Worm (Caenorhabditis elegans) whole organism, L2 larva: Measurements from ENCODE around the gene K02E7.10.
A peak's percentile ranks its signal among the peaks of the same experiment; 100 is the strongest.

ENCODE experiments used
- C34F6.9 ChIP-seq: fragments of 150-350 bp; optimal IDR thresholded peaks from 2 replicates; lab custom pipeline; 2014; ENCODE audit warnings: missing biosample characterization, missing genetic modification characterization
- F13H6.1 ChIP-seq: sonication (generic microtip); optimal IDR thresholded peaks from 2 replicates; lab custom pipeline; 2016; ENCODE audit warnings: missing genetic modification characterization, missing compliant biosample characterization
- R02D3.7 ChIP-seq: fragments of 150-350 bp; optimal IDR thresholded peaks from 2 replicates; lab custom pipeline; 2014; ENCODE audit warnings: missing biosample characterization, missing genetic modification characterization
- ZK546.5 ChIP-seq: sonication (generic microtip); optimal IDR thresholded peaks from 2 replicates; lab custom pipeline; 2017; ENCODE audit warnings: missing biosample characterization, missing genetic modification characterization
- alr-1 ChIP-seq: fragments of 150-350 bp; optimal IDR thresholded peaks from 2 replicates; lab custom pipeline; 2014; ENCODE audit warnings: missing biosample characterization, missing genetic modification characterization
- ama-1 ChIP-seq: fragments of 150-350 bp; optimal IDR thresholded peaks from 2 replicates; lab custom pipeline; 2018; ENCODE audit warnings: inconsistent platforms
- ceh-16 ChIP-seq: fragments of 150-350 bp; optimal IDR thresholded peaks from 2 replicates; lab custom pipeline; 2014; ENCODE audit warnings: missing biosample characterization, missing genetic modification characterization
- crh-2 ChIP-seq: sonication (generic microtip); optimal IDR thresholded peaks from 2 replicates; lab custom pipeline; 2017; ENCODE audit warnings: missing biosample characterization, missing genetic modification characterization
- egl-27 ChIP-seq: sonication (generic microtip); optimal IDR thresholded peaks from 3 replicates; lab custom pipeline; 2017; ENCODE audit warnings: missing biosample characterization, missing genetic modification reagents, missing genetic modification characterization
- elt-1 ChIP-seq: fragments of 150-350 bp; optimal IDR thresholded peaks from 2 replicates; lab custom pipeline; 2014; ENCODE audit warnings: missing biosample characterization, missing genetic modification characterization
- elt-3 ChIP-seq: sonication (generic microtip); optimal IDR thresholded peaks from 2 replicates; lab custom pipeline; 2017; ENCODE audit warnings: missing biosample characterization, missing genetic modification characterization
- fos-1 ChIP-seq: fragments of 150-350 bp; optimal IDR thresholded peaks from 2 replicates; lab custom pipeline; 2014; ENCODE audit warnings: missing biosample characterization, missing genetic modification characterization
- gmeb-1 ChIP-seq: fragments of 150-350 bp; optimal IDR thresholded peaks from 2 replicates; lab custom pipeline; 2014; ENCODE audit warnings: missing biosample characterization, missing genetic modification characterization
- lin-11 ChIP-seq: fragments of 150-350 bp; sonication (generic microtip); optimal IDR thresholded peaks from 2 replicates; lab custom pipeline; 2014; ENCODE audit warnings: missing biosample characterization, missing genetic modification characterization, inconsistent platforms, mixed read lengths
- lin-13 ChIP-seq: fragments of 150-350 bp; optimal IDR thresholded peaks from 2 replicates; lab custom pipeline; 2014; ENCODE audit warnings: missing biosample characterization, missing genetic modification reagents, missing genetic modification characterization
- lin-39 ChIP-seq: fragments of 150-350 bp; optimal IDR thresholded peaks from 2 replicates; lab custom pipeline; 2014; ENCODE audit warnings: missing biosample characterization, missing genetic modification reagents, missing genetic modification characterization
- lsy-2 ChIP-seq, 2 experiments: fragments of 150-350 bp in 1 of 2; sonication (generic microtip) in 1 of 2; optimal IDR thresholded peaks; 2 replicates each; lab custom pipeline; 2014 to 2017; ENCODE audit warnings: missing biosample characterization in 2 of 2, missing genetic modification characterization in 2 of 2
- mab-5 ChIP-seq: fragments of 150-350 bp; optimal IDR thresholded peaks from 2 replicates; lab custom pipeline; 2014; ENCODE audit warnings: missing biosample characterization, missing genetic modification characterization
- mbf-1 ChIP-seq: sonication (generic microtip); optimal IDR thresholded peaks from 2 replicates; lab custom pipeline; 2017; ENCODE audit warnings: missing biosample characterization, missing genetic modification characterization
- mdl-1 ChIP-seq, 2 experiments: fragments of 150-350 bp in 1 of 2; sonication (generic microtip) in 1 of 2; optimal IDR thresholded peaks; 2 replicates each; lab custom pipeline; 2017; ENCODE audit warnings: missing biosample characterization in 2 of 2, missing genetic modification characterization in 2 of 2
- nhr-10 ChIP-seq: sonication (generic microtip); optimal IDR thresholded peaks from 2 replicates; lab custom pipeline; 2017; ENCODE audit warnings: missing biosample characterization, missing genetic modification characterization
- nhr-12 ChIP-seq: fragments of 150-350 bp; optimal IDR thresholded peaks from 2 replicates; lab custom pipeline; 2014; ENCODE audit warnings: missing biosample characterization, missing genetic modification characterization
- nhr-129 ChIP-seq: fragments of 150-350 bp; optimal IDR thresholded peaks from 2 replicates; lab custom pipeline; 2014; ENCODE audit warnings: missing biosample characterization, missing genetic modification characterization
- nhr-23 ChIP-seq: fragments of 150-350 bp; optimal IDR thresholded peaks from 2 replicates; lab custom pipeline; 2014; ENCODE audit warnings: missing biosample characterization, missing genetic modification reagents, missing genetic modification characterization
- nhr-237 ChIP-seq: fragments of 150-350 bp; optimal IDR thresholded peaks from 2 replicates; lab custom pipeline; 2014; ENCODE audit warnings: missing biosample characterization, missing genetic modification characterization
- nhr-25 ChIP-seq: fragments of 150-350 bp; sonication (generic microtip); optimal IDR thresholded peaks from 3 replicates; lab custom pipeline; 2014; ENCODE audit warnings: missing biosample characterization, missing genetic modification characterization
- nhr-77 ChIP-seq: fragments of 150-350 bp; optimal IDR thresholded peaks from 2 replicates; lab custom pipeline; 2014; ENCODE audit warnings: missing biosample characterization, missing genetic modification characterization
- peb-1 ChIP-seq: fragments of 150-350 bp; optimal IDR thresholded peaks from 2 replicates; lab custom pipeline; 2014; ENCODE audit warnings: missing biosample characterization, missing genetic modification characterization
- skn-1 ChIP-seq: sonication (generic microtip); optimal IDR thresholded peaks from 2 replicates; lab custom pipeline; 2017; ENCODE audit warnings: missing biosample characterization, missing genetic modification characterization
- sma-3 ChIP-seq: sonication (generic microtip); optimal IDR thresholded peaks from 2 replicates; lab custom pipeline; 2016; ENCODE audit warnings: missing genetic modification reagents, missing genetic modification characterization, missing compliant biosample characterization
- sma-9 ChIP-seq, 2 experiments: fragments of 150-350 bp in 1 of 2; sonication (generic microtip) in 1 of 2; optimal IDR thresholded peaks; 2 replicates each; lab custom pipeline; 2014 to 2016; ENCODE audit warnings: missing genetic modification characterization in 2 of 2, mild to moderate bottlenecking in 1 of 2, missing biosample characterization in 1 of 2, missing compliant biosample characterization in 1 of 2, missing genetic modification reagents in 1 of 2, moderate library complexity in 1 of 2
- unc-39 ChIP-seq: fragments of 150-350 bp; optimal IDR thresholded peaks from 2 replicates; lab custom pipeline; 2014; ENCODE audit warnings: missing biosample characterization, missing genetic modification characterization
- unc-55 ChIP-seq: fragments of 150-350 bp; sonication (generic microtip); optimal IDR thresholded peaks from 3 replicates; lab custom pipeline; 2014; ENCODE audit warnings: missing biosample characterization, missing genetic modification reagents, missing genetic modification characterization
- ztf-11 ChIP-seq: sonication (generic microtip); optimal IDR thresholded peaks from 2 replicates; lab custom pipeline; 2017; ENCODE audit warnings: missing biosample characterization, missing genetic modification characterization
- ztf-4 ChIP-seq: fragments of 150-350 bp; optimal IDR thresholded peaks from 2 replicates; lab custom pipeline; 2014; ENCODE audit warnings: missing biosample characterization, missing genetic modification characterization

K02E7.10 gene

DNA sequence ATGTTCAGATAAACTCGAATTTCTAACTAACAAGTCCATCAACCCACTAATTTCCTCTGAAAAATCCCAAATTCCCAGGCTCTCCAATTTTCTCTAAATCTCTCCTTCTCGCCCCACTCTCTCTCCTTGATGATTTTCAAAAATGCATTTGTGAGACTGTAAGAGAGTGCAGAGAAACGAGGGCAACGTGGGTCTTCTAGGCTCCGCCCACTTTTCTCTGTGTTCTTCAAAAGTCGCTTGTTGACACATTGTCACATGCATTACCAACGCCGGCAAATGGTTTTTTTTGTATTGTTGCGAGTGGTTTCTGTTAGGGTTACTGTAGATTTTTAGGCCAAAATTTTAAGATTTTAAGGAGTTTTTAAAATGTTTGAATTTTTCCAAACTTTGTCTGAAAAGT is 19.7 kb upstream of the K02E7.10 start:
- TF ChIP-seq sma-9 (GFP tag; optimal IDR thresholded peaks at IDR 0.05; lab: Kevin White, UChicago) (peak; percentile 3), sma-9 (tag; optimal IDR thresholded peaks at IDR 0.05; lab: Kevin White, UChicago) (no peak), elt-1 (tag; lab: Kevin White, UChicago) (no peak), nhr-25 (peak; percentile 26), mdl-1 (tag; optimal IDR thresholded peaks at IDR 0.05; lab: Kevin White, UChicago) (peak in 1 of 2 experiments; percentile 11)

DNA sequence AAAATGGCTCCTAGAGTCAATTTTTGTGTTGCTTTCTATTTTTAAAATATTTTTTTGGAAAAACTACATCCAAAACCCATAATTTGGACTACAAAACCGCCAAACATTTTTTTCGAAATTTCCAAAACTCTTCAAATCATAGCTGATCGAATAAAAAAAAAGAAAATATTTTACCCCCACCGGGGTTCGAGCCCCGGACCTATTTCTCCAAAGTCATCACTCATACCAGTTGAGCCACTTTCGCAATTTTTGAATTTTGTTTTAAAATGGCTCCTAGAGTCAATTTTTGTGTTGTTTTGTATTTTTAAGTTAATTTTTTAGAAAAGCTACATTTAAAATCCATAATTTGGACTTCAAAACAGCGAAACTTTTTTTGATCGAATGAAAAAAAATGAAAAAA is 18.7 kb upstream of the K02E7.10 start:
- no peak for TF ChIP-seq unc-39 (tag; lab: Kevin White, UChicago)
- no peak for TF ChIP-seq nhr-12 (tag; lab: Kevin White, UChicago)

DNA sequence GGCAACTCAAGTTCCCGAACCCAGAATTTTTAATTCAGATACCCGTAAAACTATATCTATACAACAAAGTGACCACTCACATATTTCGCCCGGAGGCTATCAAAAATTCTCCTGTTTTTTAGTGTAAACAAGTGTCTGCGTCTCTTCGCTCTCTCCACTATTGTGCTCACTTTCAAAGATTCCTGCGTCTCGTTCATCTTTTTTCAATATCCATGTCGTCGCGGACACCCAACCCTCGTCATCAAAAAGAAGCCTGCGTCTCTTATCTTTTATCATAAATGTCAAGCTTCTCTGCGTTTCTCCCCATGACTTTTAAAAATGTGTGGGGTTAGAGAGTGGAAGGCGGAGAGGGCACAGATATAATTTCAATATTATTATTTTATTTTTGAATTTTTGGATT is 18.1 kb upstream of the K02E7.10 start:
- peak; percentile 38 for TF ChIP-seq lin-13 (GFP tag; lab: Kevin White, UChicago)
- TF ChIP-seq sma-3 (GFP tag; lab: Kevin White, UChicago) = no peak
- TF ChIP-seq nhr-129 = peak; percentile 71
- TF ChIP-seq mab-5 (tag; lab: Kevin White, UChicago) = peak; percentile 33
- peak; percentile 60 for TF ChIP-seq egl-27
- peak; percentile 46 for TF ChIP-seq unc-55 (GFP tag; lab: Kevin White, UChicago)
- TF ChIP-seq lsy-2 (tag; optimal IDR thresholded peaks at IDR 0.05; lab: Kevin White, UChicago) = peak; percentile 30 to 69
- TF ChIP-seq crh-2 (tag; lab: Kevin White, UChicago) = peak; percentile 48
- TF ChIP-seq skn-1 (tag; lab: Kevin White, UChicago) = no peak
- no peak for TF ChIP-seq alr-1 (tag; lab: Kevin White, UChicago)
- TF ChIP-seq C34F6.9 (tag; lab: Kevin White, UChicago) = peak; percentile 57
- peak; percentile 90 for TF ChIP-seq F13H6.1
- TF ChIP-seq sma-9 (GFP tag; optimal IDR thresholded peaks at IDR 0.05; lab: Kevin White, UChicago) = peak; percentile 74
- TF ChIP-seq sma-9 (tag; optimal IDR thresholded peaks at IDR 0.05; lab: Kevin White, UChicago) = no peak

- no peak for TF ChIP-seq C34F6.9 (tag; lab: Kevin White, UChicago)
- no peak for TF ChIP-seq ztf-11 (tag; lab: Kevin White, UChicago)
- no peak for TF ChIP-seq lsy-2 (tag; optimal IDR thresholded peaks at IDR 0.05; lab: Kevin White, UChicago)
- no peak for TF ChIP-seq nhr-10 (tag; lab: Kevin White, UChicago)
- TF ChIP-seq nhr-237 (tag; lab: Kevin White, UChicago) = no peak
- no peak for TF ChIP-seq lin-11
- no peak for TF ChIP-seq peb-1
- TF ChIP-seq R02D3.7 = no peak
- TF ChIP-seq elt-3 = no peak
- TF ChIP-seq, all 48 proteins: peak for 0
These were observed 16.1 kb upstream of the K02E7.10 start, which contains the start of gene K02E7.1 for ce11 chrII:1082859-1083258. Gene K02E7.1 (plus strand): TSS chrII:1083159.

ce11 chrII:1075424-1075823 is 8.6 kb upstream of the K02E7.10 start, which contains the start of gene K02E7.11:
Gene K02E7.11 (minus strand): TSS chrII:1075524.
- TF ChIP-seq ama-1 (lab: Kevin White, UChicago) (no peak), nhr-77 (tag; lab: Kevin White, UChicago) (no peak), lsy-2 (tag; optimal IDR thresholded peaks at IDR 0.05; lab: Kevin White, UChicago) (no peak), gmeb-1 (no peak), nhr-237 (tag; lab: Kevin White, UChicago) (no peak), nhr-10 (tag; lab: Kevin White, UChicago) (no peak), mdl-1 (tag; optimal IDR thresholded peaks at IDR 0.05; lab: Kevin White, UChicago) (no peak), fos-1 (tag; lab: Kevin White, UChicago) (no peak), sma-3 (GFP tag; lab: Kevin White, UChicago) (no peak), lin-39 (tag; lab: Kevin White, UChicago) (no peak), lin-11 (no peak), ZK546.5 (tag; lab: Kevin White, UChicago) (no peak), elt-3 (no peak), mab-5 (tag; lab: Kevin White, UChicago) (no peak), ztf-4 (tag; lab: Kevin White, UChicago) (no peak), nhr-12 (tag; lab: Kevin White, UChicago) (no peak)

DNA sequence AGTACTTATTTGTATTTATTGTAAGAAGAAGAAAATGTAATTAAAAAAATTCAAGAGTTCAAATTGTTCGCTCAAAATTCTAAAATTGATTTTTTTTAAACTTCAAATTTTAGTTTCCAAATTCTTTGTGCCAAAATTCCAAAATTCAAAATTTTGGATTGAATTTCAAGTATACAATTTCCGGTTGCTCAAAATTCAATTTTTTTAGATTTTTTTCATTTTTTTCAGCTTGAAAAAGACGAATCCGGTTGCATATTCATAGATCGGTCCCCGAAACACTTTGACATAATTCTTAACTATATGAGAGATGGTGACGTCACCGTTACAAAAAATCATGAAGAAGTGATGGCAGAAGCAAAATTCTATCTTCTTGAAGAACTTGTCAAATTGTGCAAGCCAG is 5.3 kb upstream of the K02E7.10 start, which contains the start of gene K02E7.4:
K02E7.4 (plus strand) TSS at position 301 of the 400 bp plus-strand sequence.
- TF ChIP-seq sma-9 (GFP tag; optimal IDR thresholded peaks at IDR 0.05; lab: Kevin White, UChicago) (no peak), sma-9 (tag; optimal IDR thresholded peaks at IDR 0.05; lab: Kevin White, UChicago) (no peak), nhr-23 (no peak), nhr-12 (tag; lab: Kevin White, UChicago) (no peak), sma-3 (GFP tag; lab: Kevin White, UChicago) (no peak), lsy-2 (tag; optimal IDR thresholded peaks at IDR 0.05; lab: Kevin White, UChicago) (no peak), alr-1 (tag; lab: Kevin White, UChicago) (no peak), mbf-1 (tag; lab: Kevin White, UChicago) (no peak), ceh-16 (tag; lab: Kevin White, UChicago) (no peak), ZK546.5 (tag; lab: Kevin White, UChicago) (no peak)
